Worm (Caenorhabditis elegans): ENCODE measurements around the gene F47B8.1.

Gene F47B8.1

ce11 chrV:14350498-14350897 is 36.4 kb upstream of the F47B8.1 start (continued):
- TF ChIP-seq Y79H2A.3 (GFP tag; conservative IDR thresholded peaks at IDR 0.05) (no peak), somi-1 (GFP tag; optimal IDR thresholded peaks at IDR 0.05) (no peak), ztf-26 (tag; optimal IDR thresholded peaks at IDR 0.05) (no peak), ccch-3 (GFP tag; optimal IDR thresholded peaks at IDR 0.05) (no peak), ceh-27 (GFP tag; optimal IDR thresholded peaks at IDR 0.05) (no peak), nhr-90 (tag; optimal IDR thresholded peaks at IDR 0.05) (no peak), ekl-4 (GFP tag; IDR thresholded peaks at IDR 0.05) (no peak), cebp-2 (GFP tag; IDR thresholded peaks at IDR 0.05) (no peak), ztf-25 (GFP tag; IDR thresholded peaks at IDR 0.05) (0 out of 2 replicates have a peak, but pooled peaks have one; percentile 19), F49E8.2 (tag; optimal IDR thresholded peaks at IDR 0.05; ENCODE audit: insufficient read depth) (no peak), xnd-1 (tag; optimal IDR thresholded peaks at IDR 0.05) (no peak), B0261.1 (tag; optimal IDR thresholded peaks at IDR 0.05) (no peak), lsy-27 (tag; optimal IDR thresholded peaks at IDR 0.05; ENCODE audit: borderline replicate concordance, insufficient read depth) (no peak), F55B11.4 (tag; optimal IDR thresholded peaks at IDR 0.05; ENCODE audit: borderline replicate concordance, insufficient read depth) (no peak), hsf-1 (GFP tag; IDR thresholded peaks at IDR 0.05) (no peak), bed-2 (GFP tag; IDR thresholded peaks at IDR 0.05) (no peak), lir-1 (GFP tag; conservative IDR thresholded peaks at IDR 0.05) (no peak), let-607 (tag; optimal IDR thresholded peaks at IDR 0.05) (no peak), egl-44 (GFP tag; IDR thresholded peaks at IDR 0.05) (no peak), nhr-179 (tag; optimal IDR thresholded peaks at IDR 0.05) (no peak), dpff-1 (tag; optimal IDR thresholded peaks at IDR 0.05) (no peak), F33H1.4 (GFP tag; IDR thresholded peaks at IDR 0.05) (peak; percentile 67), Y53F4B.3 (GFP tag; IDR thresholded peaks at IDR 0.05) (no peak), T07F8.4 (tag; optimal IDR thresholded peaks at IDR 0.05) (no peak), efl-1 (GFP tag; optimal IDR thresholded peaks at IDR 0.05) (no peak), hlh-12 (tag; optimal IDR thresholded peaks at IDR 0.05) (no peak), tbx-9 (tag; optimal IDR thresholded peaks at IDR 0.05; ENCODE audit: borderline replicate concordance) (no peak), lin-26 (GFP tag; IDR thresholded peaks at IDR 0.05) (peak; percentile 17; the same call in 1 of the 2 replicates), sptf-2 (GFP tag; optimal IDR thresholded peaks at IDR 0.05) (no peak), nhr-27 (tag; optimal IDR thresholded peaks at IDR 0.05) (no peak), attf-5 (GFP tag; optimal IDR thresholded peaks at IDR 0.05) (no peak), mes-4 (tag; optimal IDR thresholded peaks at IDR 0.05) (no peak), B0035.1 (tag; optimal IDR thresholded peaks at IDR 0.05) (no peak), fkh-3 (tag; optimal IDR thresholded peaks at IDR 0.05) (no peak), pbrm-1 (GFP tag; IDR thresholded peaks at IDR 0.05) (0 out of 2 replicates have a peak, but pooled peaks have one; percentile 19), Y53G8AR.9 (GFP tag; conservative IDR thresholded peaks at IDR 0.05) (no peak), die-1 (tag; optimal IDR thresholded peaks at IDR 0.05) (no peak), aptf-3 (GFP tag; IDR thresholded peaks at IDR 0.05) (no peak), K11D2.4 (GFP tag; IDR thresholded peaks at IDR 0.05) (no peak), F37B4.10 (GFP tag; IDR thresholded peaks at IDR 0.05) (no peak), ceh-91 (GFP tag; IDR thresholded peaks at IDR 0.05) (no peak), attf-6 (GFP tag; IDR thresholded peaks at IDR 0.05) (0 out of 2 replicates have a peak, but pooled peaks have one; percentile 35), lin-35 (GFP tag; optimal IDR thresholded peaks at IDR 0.05) (no peak), madf-6 (GFP tag; IDR thresholded peaks at IDR 0.05) (peak; percentile 62), ama-1 (optimal IDR thresholded peaks at IDR 0.05) (no peak), ama-1 (GFP tag; optimal IDR thresholded peaks at IDR 0.05) (no peak), nfyb-1 (GFP tag; IDR thresholded peaks at IDR 0.05) (no peak), ztf-3 (GFP tag; optimal IDR thresholded peaks at IDR 0.05) (no peak), hmg-20 (GFP tag; IDR thresholded peaks at IDR 0.05) (no peak), sdz-38 (tag; optimal IDR thresholded peaks at IDR 0.05) (no peak)

Measured in whole organism, young adult.